Fruit fly (Drosophila melanogaster) whole organism, embryonic: ENCODE data around the gene CG15912.
A peak's percentile ranks its signal among the peaks of the same experiment; 100 is the strongest.

ENCODE experiments used
- Atf-2 ChIP-seq: fragments of 200-800 bp; sonication (Bioruptor generic); optimal IDR thresholded peaks from 2 replicates; lab custom pipeline; 2016; ENCODE audit warnings: missing biosample characterization, missing genetic modification characterization
- BtbVII ChIP-seq: fragments of 200-800 bp; sonication (Bioruptor generic); optimal IDR thresholded peaks from 3 replicates; lab custom pipeline; 2017; ENCODE audit warnings: missing biosample characterization, mild to moderate bottlenecking, missing genetic modification characterization
- CG10147 ChIP-seq: fragments of 200-800 bp; sonication (Bioruptor generic); optimal IDR thresholded peaks from 2 replicates; lab custom pipeline; 2019; ENCODE audit warnings: missing biosample characterization, mild to moderate bottlenecking, missing genetic modification characterization, moderate library complexity
- CG13624 ChIP-seq: fragments of 200-800 bp; sonication (Bioruptor generic); optimal IDR thresholded peaks from 2 replicates; lab custom pipeline; 2016; ENCODE audit warnings: missing biosample characterization, missing genetic modification characterization
- CG15479 ChIP-seq: fragments of 200-800 bp; sonication (Bioruptor generic); optimal IDR thresholded peaks from 3 replicates; lab custom pipeline; 2019; ENCODE audit warnings: missing biosample characterization, mild to moderate bottlenecking, missing genetic modification characterization, moderate library complexity
- CG17612 ChIP-seq: fragments of 200-800 bp; sonication (Bioruptor generic); IDR thresholded peaks from 2 replicates; pipeline ENCODE4 v1.3.6; 2022; ENCODE audit warnings: missing biosample characterization, missing genetic modification characterization
- CG18599 ChIP-seq: fragments of 200-800 bp; sonication (Bioruptor generic); optimal IDR thresholded peaks from 3 replicates; lab custom pipeline; 2017; ENCODE audit warnings: missing biosample characterization, missing genetic modification characterization, mild to moderate bottlenecking, moderate library complexity, missing genetic modification reagents
- CG3281 ChIP-seq: fragments of 200-800 bp; sonication (Bioruptor generic); optimal IDR thresholded peaks from 3 replicates; lab custom pipeline; 2017; ENCODE audit warnings: missing biosample characterization, mild to moderate bottlenecking, missing genetic modification characterization
- CG34224 ChIP-seq: fragments of 200-800 bp; sonication (Bioruptor generic); IDR thresholded peaks from 3 replicates; pipeline ENCODE4 v1.3.6; 2022; ENCODE audit warnings: missing biosample characterization, missing genetic modification characterization; ENCODE audit not compliant: partially characterized antibody
- CG5953 ChIP-seq: fragments of 200-800 bp; sonication (Bioruptor generic); IDR thresholded peaks from 2 replicates; pipeline ENCODE4 v1.3.6; 2022; ENCODE audit warnings: missing biosample characterization, missing genetic modification characterization
- CG6654 ChIP-seq: fragments of 200-800 bp; sonication (Bioruptor generic); optimal IDR thresholded peaks from 2 replicates; lab custom pipeline; 2017; ENCODE audit warnings: missing biosample characterization, mild to moderate bottlenecking, missing genetic modification characterization
- CG6689 ChIP-seq: fragments of 200-800 bp; sonication (Bioruptor generic); IDR thresholded peaks from 2 replicates; pipeline ENCODE4 v1.3.6; 2022; ENCODE audit warnings: missing biosample characterization, missing genetic modification characterization
- CG7839 ChIP-seq: fragments of 200-800 bp; sonication (Bioruptor generic); optimal IDR thresholded peaks from 3 replicates; lab custom pipeline; 2018; ENCODE audit warnings: missing biosample characterization, mild to moderate bottlenecking, missing genetic modification characterization, moderate library complexity
- CG8281 ChIP-seq: fragments of 200-800 bp; sonication (Bioruptor generic); optimal IDR thresholded peaks from 2 replicates; lab custom pipeline; 2018; ENCODE audit warnings: missing biosample characterization, mild to moderate bottlenecking, missing genetic modification characterization, moderate library complexity
- CG8388 ChIP-seq: fragments of 200-800 bp; sonication (Bioruptor generic); optimal IDR thresholded peaks from 2 replicates; lab custom pipeline; 2019; ENCODE audit warnings: missing biosample characterization, mild to moderate bottlenecking, missing genetic modification characterization, moderate library complexity
- CG9817 ChIP-seq: fragments of 200-800 bp; sonication (Bioruptor generic); optimal IDR thresholded peaks from 2 replicates; lab custom pipeline; 2018; ENCODE audit warnings: missing biosample characterization, mild to moderate bottlenecking, missing genetic modification characterization, moderate library complexity
- CoRest ChIP-seq: fragments of 200-800 bp; sonication (Bioruptor generic); optimal IDR thresholded peaks from 3 replicates; lab custom pipeline; 2018; ENCODE audit warnings: missing biosample characterization, mild to moderate bottlenecking, missing genetic modification characterization, moderate library complexity
- CrebB ChIP-seq: fragments of 200-800 bp; sonication (Bioruptor generic); optimal IDR thresholded peaks from 3 replicates; lab custom pipeline; 2018; ENCODE audit warnings: missing biosample characterization, mild to moderate bottlenecking, missing genetic modification characterization
- D19B ChIP-seq: fragments of 200-800 bp; sonication (Bioruptor generic); optimal IDR thresholded peaks from 2 replicates; lab custom pipeline; 2017; ENCODE audit warnings: missing biosample characterization, mild to moderate bottlenecking, missing genetic modification characterization
- Elba2 ChIP-seq: fragments of 200-800 bp; sonication (Bioruptor generic); optimal IDR thresholded peaks from 3 replicates; lab custom pipeline; 2016; ENCODE audit warnings: missing biosample characterization, missing genetic modification characterization
- Fer1 ChIP-seq: fragments of 200-800 bp; sonication (Bioruptor generic); optimal IDR thresholded peaks from 2 replicates; lab custom pipeline; 2017; ENCODE audit warnings: missing biosample characterization, mild to moderate bottlenecking, missing genetic modification characterization
- Fer2 ChIP-seq: fragments of 200-800 bp; sonication (Bioruptor generic); optimal IDR thresholded peaks from 2 replicates; lab custom pipeline; 2018; ENCODE audit warnings: missing biosample characterization, mild to moderate bottlenecking, missing genetic modification characterization, moderate library complexity
- HmgD ChIP-seq: fragments of 200-800 bp; sonication (Bioruptor generic); optimal IDR thresholded peaks from 3 replicates; lab custom pipeline; 2016; ENCODE audit warnings: missing biosample characterization, missing genetic modification characterization
- HmgZ ChIP-seq: fragments of 200-800 bp; sonication (Bioruptor generic); optimal IDR thresholded peaks from 2 replicates; lab custom pipeline; 2018; ENCODE audit warnings: missing biosample characterization, mild to moderate bottlenecking, missing genetic modification characterization
- MESR4 ChIP-seq: fragments of 200-800 bp; sonication (Bioruptor generic); optimal IDR thresholded peaks from 2 replicates; lab custom pipeline; 2018; ENCODE audit warnings: missing biosample characterization, mild to moderate bottlenecking, missing genetic modification characterization, moderate library complexity
- Myb ChIP-seq: fragments of 200-800 bp; sonication (Bioruptor generic); optimal IDR thresholded peaks from 2 replicates; lab custom pipeline; 2016; ENCODE audit warnings: missing biosample characterization, missing genetic modification characterization
- Pdp1 ChIP-seq, 2 experiments: fragments of 200-800 bp; sonication (Bioruptor generic); optimal IDR thresholded peaks; 3 replicates each; lab custom pipeline; 2016; ENCODE audit warnings: missing biosample characterization in 2 of 2, missing genetic modification characterization in 2 of 2, mild to moderate bottlenecking in 1 of 2, moderate library complexity in 1 of 2
- Six4 ChIP-seq: fragments of 200-800 bp; sonication (Bioruptor generic); optimal IDR thresholded peaks from 2 replicates; lab custom pipeline; 2016; ENCODE audit warnings: missing biosample characterization, missing genetic modification characterization
- Taf1 ChIP-seq: fragments of 200-800 bp; sonication (Bioruptor generic); IDR thresholded peaks from 2 replicates; pipeline ENCODE4 v1.3.6; 2022; ENCODE audit warnings: missing biosample characterization, missing genetic modification characterization
- Vsx1 ChIP-seq: fragments of 200-800 bp; sonication (Bioruptor generic); optimal IDR thresholded peaks from 2 replicates; lab custom pipeline; 2017; ENCODE audit warnings: missing biosample characterization, mild to moderate bottlenecking, missing genetic modification characterization, missing genetic modification reagents
- bsh ChIP-seq, 2 experiments: fragments of 200-800 bp; sonication (Bioruptor generic); optimal IDR thresholded peaks; 2 replicates each; lab custom pipeline; 2017 to 2018; ENCODE audit warnings: mild to moderate bottlenecking in 2 of 2, missing biosample characterization in 2 of 2, missing genetic modification characterization in 2 of 2, moderate library complexity in 1 of 2
- btn ChIP-seq: fragments of 200-800 bp; sonication (Bioruptor generic); optimal IDR thresholded peaks from 2 replicates; lab custom pipeline; 2016; ENCODE audit warnings: missing biosample characterization, missing genetic modification characterization
- cg ChIP-seq: fragments of 200-800 bp; sonication (Bioruptor generic); optimal IDR thresholded peaks from 3 replicates; lab custom pipeline; 2019; ENCODE audit warnings: missing biosample characterization, mild to moderate bottlenecking, missing genetic modification characterization, moderate library complexity
- chm ChIP-seq: fragments of 200-800 bp; sonication (Bioruptor generic); IDR thresholded peaks from 2 replicates; pipeline ENCODE4 v1.3.6; 2022; ENCODE audit warnings: missing biosample characterization, missing genetic modification characterization
- cwo ChIP-seq: fragments of 200-800 bp; sonication (Bioruptor generic); optimal IDR thresholded peaks from 3 replicates; lab custom pipeline; 2017; ENCODE audit warnings: missing biosample characterization, missing genetic modification characterization, mild to moderate bottlenecking, moderate library complexity, missing genetic modification reagents
- dmrt11E ChIP-seq: fragments of 200-800 bp; sonication (Bioruptor generic); optimal IDR thresholded peaks from 3 replicates; lab custom pipeline; 2018; ENCODE audit warnings: missing biosample characterization, mild to moderate bottlenecking, missing genetic modification characterization, moderate library complexity
- fd3F ChIP-seq: fragments of 200-800 bp; sonication (Bioruptor generic); optimal IDR thresholded peaks from 2 replicates; lab custom pipeline; 2018; ENCODE audit warnings: missing biosample characterization, mild to moderate bottlenecking, missing genetic modification characterization, moderate library complexity
- fru ChIP-seq: fragments of >200 bp; optimal IDR thresholded peaks from 2 replicates; lab custom pipeline; 2017
- h ChIP-seq: fragments of >200 bp; optimal IDR thresholded peaks from 2 replicates; lab custom pipeline; 2017
- hbn ChIP-seq: fragments of 200-800 bp; sonication (Bioruptor generic); IDR thresholded peaks from 2 replicates; pipeline ENCODE4 v1.3.6; 2022; ENCODE audit warnings: missing biosample characterization, missing genetic modification characterization; ENCODE audit not compliant: partially characterized antibody
- ken ChIP-seq: fragments of 200-800 bp; sonication (Bioruptor generic); IDR thresholded peaks from 3 replicates; pipeline ENCODE4 v1.3.6; 2022; ENCODE audit warnings: missing biosample characterization, missing genetic modification characterization
- klu ChIP-seq: fragments of 200-800 bp; sonication (Bioruptor generic); IDR thresholded peaks from 2 replicates; pipeline ENCODE4 v1.3.6; 2022; ENCODE audit warnings: missing biosample characterization, missing genetic modification characterization
- mam ChIP-seq: fragments of 200-800 bp; sonication (Bioruptor generic); optimal IDR thresholded peaks from 3 replicates; lab custom pipeline; 2016; ENCODE audit warnings: missing biosample characterization, missing genetic modification characterization
- nom ChIP-seq: fragments of 200-800 bp; sonication (Bioruptor generic); optimal IDR thresholded peaks from 2 replicates; lab custom pipeline; 2017; ENCODE audit warnings: missing biosample characterization, missing genetic modification characterization, mild to moderate bottlenecking, moderate library complexity, missing genetic modification reagents
- pan ChIP-seq, 4 experiments: fragments of >200 bp in 3 of 4; fragments of 200-800 bp in 1 of 4; sonication (Bioruptor generic) in 1 of 4; optimal IDR thresholded peaks in 3 of 4; IDR thresholded peaks in 1 of 4; 2 replicates each; pipeline versions ENCODE4 v1.3.6 to Lab custom; 2017 to 2022; ENCODE audit warnings: missing biosample characterization in 2 of 4, missing genetic modification characterization in 2 of 4, mixed read lengths in 1 of 4
- seq ChIP-seq: fragments of 200-800 bp; sonication (Bioruptor generic); IDR thresholded peaks from 2 replicates; pipeline ENCODE4 v1.3.6; 2022; ENCODE audit warnings: missing biosample characterization, missing genetic modification characterization
- sim ChIP-seq: fragments of 200-800 bp; sonication (Bioruptor generic); IDR thresholded peaks from 2 replicates; pipeline ENCODE4 v1.3.6; 2022; ENCODE audit warnings: missing biosample characterization, missing genetic modification characterization
- slou ChIP-seq: fragments of 200-800 bp; sonication (Bioruptor generic); optimal IDR thresholded peaks from 3 replicates; lab custom pipeline; 2016; ENCODE audit warnings: missing biosample characterization, missing genetic modification characterization
- sqz ChIP-seq: fragments of 200-800 bp; sonication (Bioruptor generic); optimal IDR thresholded peaks from 3 replicates; lab custom pipeline; 2018; ENCODE audit warnings: missing biosample characterization, mild to moderate bottlenecking, missing genetic modification characterization
- vfl ChIP-seq: fragments of 200-800 bp; sonication (Bioruptor generic); optimal IDR thresholded peaks from 2 replicates; lab custom pipeline; 2016; ENCODE audit warnings: missing biosample characterization, missing genetic modification characterization

Gene CG15912

dm6 chrX:4529909-4530308 lies 19.0 kb upstream of the CG15912 start, which contains the start of gene CG3556 (continued):
- TF ChIP-seq hbn (peak; percentile 64), CG3281 (peak; percentile 98), seq (GFP tag; lab: Robert Waterston, UW) (no peak), Fer2 (no peak), BtbVII (GFP tag; lab: Kevin White, UChicago) (no peak), CG34224 (GFP tag; lab: Robert Waterston, UW) (peak; percentile 65; the same call in 2 of the 3 replicates), h (lab: Kevin White, UChicago) (peak; percentile 4), CG9817 (peak; percentile 19), Taf1 (GFP tag; lab: Robert Waterston, UW) (no peak), CG8281 (tag; lab: Kevin White, UChicago) (no peak), MESR4 (GFP tag; lab: Kevin White, UChicago) (no peak), sqz (GFP tag; lab: Kevin White, UChicago) (peak; percentile 98), cg (no peak), CG18599 (GFP tag; lab: Kevin White, UChicago) (no peak), Vsx1 (no peak), Fer1 (GFP tag; lab: Kevin White, UChicago) (no peak), vfl (GFP tag; lab: Kevin White, UChicago) (no peak), CG10147 (GFP tag; lab: Kevin White, UChicago) (no peak), Elba2 (GFP tag; lab: Kevin White, UChicago) (no peak), sim (GFP tag; lab: Robert Waterston, UW) (no peak), CrebB (tag; lab: Kevin White, UChicago) (no peak), HmgD (GFP tag; lab: Kevin White, UChicago) (peak; percentile 53), slou (no peak), CG17612 (GFP tag; lab: Robert Waterston, UW) (peak; percentile 31; the same call in 1 of the 2 replicates), fru (lab: Kevin White, UChicago) (no peak), CoRest (tag; lab: Kevin White, UChicago) (peak; percentile 53), klu (GFP tag; lab: Robert Waterston, UW) (0 out of 2 replicates have a peak, but pooled peaks have one; percentile 7), Six4 (GFP tag; lab: Kevin White, UChicago) (no peak), pan (optimal IDR thresholded peaks at IDR 0.05; lab: Kevin White, UChicago) (no peak), pan (GFP tag; optimal IDR thresholded peaks at IDR 0.05 in 1 of 2, IDR thresholded peaks at IDR 0.05 in 1 of 2) (peak in 1 of 2 experiments; percentile 55), chm (GFP tag; lab: Robert Waterston, UW) (peak; percentile 74; the same call in 1 of the 2 replicates), D19B (GFP tag; lab: Kevin White, UChicago) (no peak), CG7839 (tag; lab: Kevin White, UChicago) (no peak), ken (GFP tag; lab: Robert Waterston, UW) (peak; percentile 63; the same call in 2 of the 3 replicates), mam (GFP tag; lab: Kevin White, UChicago) (peak; percentile 16), dmrt11E (tag; lab: Kevin White, UChicago) (peak; percentile 23), CG8388 (GFP tag; lab: Kevin White, UChicago) (no peak), bsh (GFP tag; optimal IDR thresholded peaks at IDR 0.05; lab: Kevin White, UChicago) (peak in 1 of 2 experiments; percentile 36), nom (GFP tag; lab: Kevin White, UChicago) (no peak), CG6654 (GFP tag; lab: Kevin White, UChicago) (no peak), CG13624 (GFP tag; lab: Kevin White, UChicago) (peak; percentile 55), btn (peak; percentile 34), CG5953 (0 out of 2 replicates have a peak, but pooled peaks have one; percentile 33), Atf-2 (no peak), CG15479 (GFP tag; lab: Kevin White, UChicago) (no peak), Pdp1 (GFP tag; optimal IDR thresholded peaks at IDR 0.05; lab: Kevin White, UChicago) (peak in 1 of 2 experiments; percentile 36), fd3F (no peak), Myb (GFP tag; lab: Kevin White, UChicago) (peak; percentile 77), HmgZ (peak; percentile 33), cwo (GFP tag; lab: Kevin White, UChicago) (no peak), CG6689 (GFP tag; lab: Robert Waterston, UW) (no peak)
